Fruit fly (Drosophila melanogaster): ENCODE measurements around the gene CG4186.
A peak's percentile ranks its signal among the peaks of the same experiment; 100 is the strongest.

Gene CG4186

dm6 chr3L:20778224-20779063 lies 9.1 kb downstream of the CG4186 start, which contains the start of the genes Pex16 and Pex14 (continued):
- TF ChIP-seq vnd (GFP tag; IDR thresholded peaks at IDR 0.05; ENCODE audit: partially characterized antibody) (no peak), Nf-YA (GFP tag; IDR thresholded peaks at IDR 0.05) (no peak), aop (GFP tag; IDR thresholded peaks at IDR 0.05) (no peak), cato (GFP tag; optimal IDR thresholded peaks at IDR 0.05; ENCODE audit: borderline replicate concordance) (peak; percentile 59), D19B (GFP tag; optimal IDR thresholded peaks at IDR 0.05) (peak; percentile 53), CG32772 (GFP tag; IDR thresholded peaks at IDR 0.05) (peak; percentile 65), sim (GFP tag; IDR thresholded peaks at IDR 0.05) (no peak), CG17802 (tag; optimal IDR thresholded peaks at IDR 0.05) (peak; percentile 34), Eip74EF (GFP tag; optimal IDR thresholded peaks at IDR 0.05) (no peak), toy (GFP tag; IDR thresholded peaks at IDR 0.05) (no peak), al (GFP tag; IDR thresholded peaks at IDR 0.05) (peak; percentile 40; the same call in 1 of the 2 replicates), CG2712 (tag; optimal IDR thresholded peaks at IDR 0.05) (peak; percentile 68), Dbx (GFP tag; IDR thresholded peaks at IDR 0.05) (peak; percentile 65; the same call in 2 of the 3 replicates), so (GFP tag; IDR thresholded peaks at IDR 0.05) (peak; percentile 66; the same call in 1 of the 3 replicates), CG9876 (GFP tag; optimal IDR thresholded peaks at IDR 0.05) (peak; percentile 77), MBD-R2 (GFP tag; IDR thresholded peaks at IDR 0.05) (peak; percentile 81), CG7372 (GFP tag; IDR thresholded peaks at IDR 0.05) (peak; percentile 81), peb (GFP tag; IDR thresholded peaks at IDR 0.05) (peak; percentile 24; the same call in 1 of the 2 replicates), wek (GFP tag; optimal IDR thresholded peaks at IDR 0.05) (peak; percentile 30), CG2889 (GFP tag; IDR thresholded peaks at IDR 0.05) (peak; percentile 81), CG14965 (GFP tag; optimal IDR thresholded peaks at IDR 0.05; ENCODE audit: borderline replicate concordance) (no peak), tx (GFP tag; optimal IDR thresholded peaks at IDR 0.05) (peak; percentile 73), maf-S (GFP tag; optimal IDR thresholded peaks at IDR 0.05) (peak; percentile 72), CG13296 (GFP tag; optimal IDR thresholded peaks at IDR 0.05) (peak; percentile 45), Scr (GFP tag; IDR thresholded peaks at IDR 0.05; ENCODE audit: partially characterized antibody) (no peak), Camta (GFP tag; optimal IDR thresholded peaks at IDR 0.05) (peak; percentile 72), sisA (GFP tag; IDR thresholded peaks at IDR 0.05) (peak; percentile 78), NC2α (GFP tag; optimal IDR thresholded peaks at IDR 0.05) (peak; percentile 63), Bteb2 (GFP tag; optimal IDR thresholded peaks at IDR 0.05) (peak; percentile 61), CG16815 (GFP tag; optimal IDR thresholded peaks at IDR 0.05) (peak; percentile 71), CG8290 (GFP tag; optimal IDR thresholded peaks at IDR 0.05) (peak; percentile 14), CG8290 (tag; optimal IDR thresholded peaks at IDR 0.05) (peak in 1 of 2 experiments; percentile 85), CG17359 (tag; optimal IDR thresholded peaks at IDR 0.05) (peak; percentile 60), Ets97D (GFP tag; optimal IDR thresholded peaks at IDR 0.05) (peak; percentile 38), Vsx1 (GFP tag; optimal IDR thresholded peaks at IDR 0.05) (no peak), NK7.1 (GFP tag; optimal IDR thresholded peaks at IDR 0.05) (peak; percentile 66), CG14441 (GFP tag; IDR thresholded peaks at IDR 0.05) (peak; percentile 76), CG17385 (GFP tag; optimal IDR thresholded peaks at IDR 0.05) (peak; percentile 30), CG30403 (GFP tag; optimal IDR thresholded peaks at IDR 0.05) (peak; percentile 84), gce (GFP tag; IDR thresholded peaks at IDR 0.05) (peak; percentile 65; the same call in 2 of the 3 replicates), sima (GFP tag; optimal IDR thresholded peaks at IDR 0.05) (no peak), wdn (GFP tag; IDR thresholded peaks at IDR 0.05) (peak; percentile 37; the same call in 1 of the 2 replicates), CG11695 (GFP tag; IDR thresholded peaks at IDR 0.05) (no peak), Six4 (GFP tag; optimal IDR thresholded peaks at IDR 0.05) (peak; percentile 53), Tbp (GFP tag; optimal IDR thresholded peaks at IDR 0.05) (no peak), CG14050 (GFP tag; IDR thresholded peaks at IDR 0.05) (peak; percentile 45; the same call in 2 of the 3 replicates), Abd-B (GFP tag; optimal IDR thresholded peaks at IDR 0.05) (peak; percentile 79), Xbp1 (GFP tag; optimal IDR thresholded peaks at IDR 0.05) (peak; percentile 88), CG32767 (GFP tag; IDR thresholded peaks at IDR 0.05) (0 out of 2 replicates have a peak, but pooled peaks have one; percentile 44), Hand (GFP tag; optimal IDR thresholded peaks at IDR 0.05) (no peak)
